Worm (Caenorhabditis elegans): ENCODE data around the gene rpl-35.

rpl-35 gene

ce11 chrIII:7877090-7877489, 22.2 kb downstream of the rpl-35 start:
- TF ChIP-seq pes-1 (GFP tag; IDR thresholded peaks at IDR 0.05) (no peak), ceh-13 (GFP tag; optimal IDR thresholded peaks at IDR 0.05) (no peak), scrt-1 (GFP tag; IDR thresholded peaks at IDR 0.05) (no peak), ceh-36 (tag; optimal IDR thresholded peaks at IDR 0.05) (no peak), aly-1 (tag; optimal IDR thresholded peaks at IDR 0.05) (no peak), hmg-4 (GFP tag; optimal IDR thresholded peaks at IDR 0.05) (no peak), tbx-37 (GFP tag; conservative IDR thresholded peaks at IDR 0.05) (no peak), B0310.2 (tag; optimal IDR thresholded peaks at IDR 0.05) (no peak), F13C5.2 (tag; optimal IDR thresholded peaks at IDR 0.05) (no peak), sea-1 (GFP tag; conservative IDR thresholded peaks at IDR 0.05) (no peak), ama-1 (optimal IDR thresholded peaks at IDR 0.05) (no peak), flt-1 (GFP tag; IDR thresholded peaks at IDR 0.05) (no peak), hnd-1 (tag; optimal IDR thresholded peaks at IDR 0.05) (no peak), hmbx-1 (tag; optimal IDR thresholded peaks at IDR 0.05) (no peak), ets-7 (tag; optimal IDR thresholded peaks at IDR 0.05) (no peak), tra-4 (tag; optimal IDR thresholded peaks at IDR 0.05) (no peak), tbx-11 (GFP tag; IDR thresholded peaks at IDR 0.05) (no peak)

- TF ChIP-seq ama-1 (optimal IDR thresholded peaks at IDR 0.05): no peak
- TF ChIP-seq tbx-11 (GFP tag; IDR thresholded peaks at IDR 0.05): no peak
- no peak for TF ChIP-seq flt-1 (GFP tag; IDR thresholded peaks at IDR 0.05)
- TF ChIP-seq B0310.2 (tag; optimal IDR thresholded peaks at IDR 0.05): no peak
- TF ChIP-seq tra-4 (tag; optimal IDR thresholded peaks at IDR 0.05): no peak
- no peak for TF ChIP-seq sea-1 (GFP tag; conservative IDR thresholded peaks at IDR 0.05)
- TF ChIP-seq F13C5.2 (tag; optimal IDR thresholded peaks at IDR 0.05): no peak
- TF ChIP-seq ceh-36 (tag; optimal IDR thresholded peaks at IDR 0.05): no peak
- TF ChIP-seq hmbx-1 (tag; optimal IDR thresholded peaks at IDR 0.05): no peak
Measured at ce11 chrIII:7878852-7879329, 24.0 kb downstream of the rpl-35 start, which contains the start of gene sup-18. Gene sup-18 (minus strand): TSS chrIII:7878902.

ce11 chrIII:7880132-7880715, 25.3 kb downstream of the rpl-35 start:
- TF ChIP-seq B0310.2 (tag; optimal IDR thresholded peaks at IDR 0.05) (no peak), hnd-1 (tag; optimal IDR thresholded peaks at IDR 0.05) (no peak), ceh-36 (tag; optimal IDR thresholded peaks at IDR 0.05) (no peak), hmg-4 (GFP tag; optimal IDR thresholded peaks at IDR 0.05) (no peak), tbx-37 (GFP tag; conservative IDR thresholded peaks at IDR 0.05) (no peak), tbx-11 (GFP tag; IDR thresholded peaks at IDR 0.05) (no peak), ceh-13 (GFP tag; optimal IDR thresholded peaks at IDR 0.05) (no peak), hmbx-1 (tag; optimal IDR thresholded peaks at IDR 0.05) (no peak), scrt-1 (GFP tag; IDR thresholded peaks at IDR 0.05) (no peak), flt-1 (GFP tag; IDR thresholded peaks at IDR 0.05) (no peak), F13C5.2 (tag; optimal IDR thresholded peaks at IDR 0.05) (no peak), ets-7 (tag; optimal IDR thresholded peaks at IDR 0.05) (no peak)

- TF ChIP-seq aly-1 (tag; optimal IDR thresholded peaks at IDR 0.05) (no peak), ceh-13 (GFP tag; optimal IDR thresholded peaks at IDR 0.05) (no peak), tra-4 (tag; optimal IDR thresholded peaks at IDR 0.05) (no peak), scrt-1 (GFP tag; IDR thresholded peaks at IDR 0.05) (no peak), flt-1 (GFP tag; IDR thresholded peaks at IDR 0.05) (no peak), hmbx-1 (tag; optimal IDR thresholded peaks at IDR 0.05) (no peak), ama-1 (optimal IDR thresholded peaks at IDR 0.05) (no peak), ceh-36 (tag; optimal IDR thresholded peaks at IDR 0.05) (no peak), pes-1 (GFP tag; IDR thresholded peaks at IDR 0.05) (no peak), B0310.2 (tag; optimal IDR thresholded peaks at IDR 0.05) (no peak), hmg-4 (GFP tag; optimal IDR thresholded peaks at IDR 0.05) (no peak), sea-1 (GFP tag; conservative IDR thresholded peaks at IDR 0.05) (no peak), hnd-1 (tag; optimal IDR thresholded peaks at IDR 0.05) (no peak), tbx-37 (GFP tag; conservative IDR thresholded peaks at IDR 0.05) (no peak), tbx-11 (GFP tag; IDR thresholded peaks at IDR 0.05) (no peak), F13C5.2 (tag; optimal IDR thresholded peaks at IDR 0.05) (no peak), ets-7 (tag; optimal IDR thresholded peaks at IDR 0.05) (no peak)
Measured at ce11 chrIII:7882900-7883299, 28.0 kb downstream of the rpl-35 start, which contains the start of gene ZK688.9. Gene ZK688.9 (minus strand): TSS chrIII:7883000.

ce11 chrIII:7884863-7885262, 29.9 kb downstream of the rpl-35 start, which contains the start of gene ZK688.11:
Gene ZK688.11 (minus strand): TSS chrIII:7884963.
- TF ChIP-seq hmg-4 (GFP tag; optimal IDR thresholded peaks at IDR 0.05) (no peak), F13C5.2 (tag; optimal IDR thresholded peaks at IDR 0.05) (no peak), B0310.2 (tag; optimal IDR thresholded peaks at IDR 0.05) (no peak), tbx-37 (GFP tag; conservative IDR thresholded peaks at IDR 0.05) (no peak)

ce11 chrIII:7889036-7889435, 34.1 kb downstream of the rpl-35 start:
- TF ChIP-seq scrt-1 (GFP tag; IDR thresholded peaks at IDR 0.05) (no peak), tra-4 (tag; optimal IDR thresholded peaks at IDR 0.05) (no peak), hmg-4 (GFP tag; optimal IDR thresholded peaks at IDR 0.05) (no peak), ets-7 (tag; optimal IDR thresholded peaks at IDR 0.05) (no peak), hmbx-1 (tag; optimal IDR thresholded peaks at IDR 0.05) (no peak), pes-1 (GFP tag; IDR thresholded peaks at IDR 0.05) (no peak), tbx-37 (GFP tag; conservative IDR thresholded peaks at IDR 0.05) (no peak), hnd-1 (tag; optimal IDR thresholded peaks at IDR 0.05) (no peak), ceh-36 (tag; optimal IDR thresholded peaks at IDR 0.05) (no peak), sea-1 (GFP tag; conservative IDR thresholded peaks at IDR 0.05) (no peak), ceh-13 (GFP tag; optimal IDR thresholded peaks at IDR 0.05) (no peak), ama-1 (optimal IDR thresholded peaks at IDR 0.05) (no peak), B0310.2 (tag; optimal IDR thresholded peaks at IDR 0.05) (no peak), F13C5.2 (tag; optimal IDR thresholded peaks at IDR 0.05) (no peak), tbx-11 (GFP tag; IDR thresholded peaks at IDR 0.05) (no peak), aly-1 (tag; optimal IDR thresholded peaks at IDR 0.05) (no peak), flt-1 (GFP tag; IDR thresholded peaks at IDR 0.05) (no peak)

- TF ChIP-seq ets-7 (tag; optimal IDR thresholded peaks at IDR 0.05) (no peak), ama-1 (optimal IDR thresholded peaks at IDR 0.05) (no peak), flt-1 (GFP tag; IDR thresholded peaks at IDR 0.05) (no peak), tbx-11 (GFP tag; IDR thresholded peaks at IDR 0.05) (no peak), aly-1 (tag; optimal IDR thresholded peaks at IDR 0.05) (no peak), hnd-1 (tag; optimal IDR thresholded peaks at IDR 0.05) (no peak), sea-1 (GFP tag; conservative IDR thresholded peaks at IDR 0.05) (peak; percentile 58; the same call in 1 of the 2 replicates), B0310.2 (tag; optimal IDR thresholded peaks at IDR 0.05) (no peak), F13C5.2 (tag; optimal IDR thresholded peaks at IDR 0.05) (peak; percentile 10)
Measured at ce11 chrIII:7891573-7892306, 36.8 kb downstream of the rpl-35 start, which contains the start of the genes ZK688.5 and fahd-1. Gene ZK688.5 (minus strand): TSS chrIII:7891623. Gene fahd-1 (plus strand): TSS chrIII:7892256.
